Fruit fly (Drosophila melanogaster): ENCODE measurements around the gene UbcE2H.

- TF ChIP-seq CG33017 (tag; optimal IDR thresholded peaks at IDR 0.05): no peak
- TF ChIP-seq Crg-1 (GFP tag; optimal IDR thresholded peaks at IDR 0.05): no peak
- no peak for TF ChIP-seq CG11617 (GFP tag; optimal IDR thresholded peaks at IDR 0.05)
- no peak for TF ChIP-seq CG7101 (tag; optimal IDR thresholded peaks at IDR 0.05)
Observed at dm6 chrX:8060148-8060920, 33.5 kb downstream of the UbcE2H start.
